Worm (Caenorhabditis elegans): Measurements from ENCODE around the gene EEED8.4.

ce11 chrII:5374967-5375366 is 34.2 kb upstream of the EEED8.4 start, which contains the start of gene algn-2:
- TF ChIP-seq peb-1 (tag; optimal IDR thresholded peaks at IDR 0.05): no peak
- no peak for TF ChIP-seq ama-1 (optimal IDR thresholded peaks at IDR 0.05)
- no peak for TF ChIP-seq lin-39 (tag; optimal IDR thresholded peaks at IDR 0.05)
- no peak for TF ChIP-seq lin-13 (GFP tag; optimal IDR thresholded peaks at IDR 0.05)
- TF ChIP-seq lsy-2 (tag; optimal IDR thresholded peaks at IDR 0.05): no peak
- TF ChIP-seq nhr-25 (tag; optimal IDR thresholded peaks at IDR 0.05): no peak
- TF ChIP-seq aly-2 (tag; optimal IDR thresholded peaks at IDR 0.05): no peak
- no peak for TF ChIP-seq sma-9 (GFP tag; optimal IDR thresholded peaks at IDR 0.05)
- no peak for TF ChIP-seq sma-9 (tag; optimal IDR thresholded peaks at IDR 0.05)
- TF ChIP-seq elt-3 (tag; optimal IDR thresholded peaks at IDR 0.05): no peak
- TF ChIP-seq zag-1 (tag; optimal IDR thresholded peaks at IDR 0.05): no peak
- TF ChIP-seq F13H6.1 (tag; optimal IDR thresholded peaks at IDR 0.05): no peak
- TF ChIP-seq lin-11 (tag; optimal IDR thresholded peaks at IDR 0.05): no peak
- TF ChIP-seq nhr-23 (tag; optimal IDR thresholded peaks at IDR 0.05): no peak
- TF ChIP-seq skn-1 (tag; optimal IDR thresholded peaks at IDR 0.05): no peak

Data from whole organism, L2 larva.